Fruit fly (Drosophila melanogaster) whole organism, embryonic: ENCODE measurements around the gene mRpS10.

Experiments
- Abd-B ChIP-seq: fragments of 200-800 bp; sonication (Bioruptor generic); optimal IDR thresholded peaks from 2 replicates; lab custom pipeline; 2018; ENCODE audit warnings: missing biosample characterization, mild to moderate bottlenecking, missing genetic modification characterization, moderate library complexity
- Ada2b ChIP-seq: fragments of 200-800 bp; sonication (Bioruptor generic); IDR thresholded peaks from 2 replicates; pipeline ENCODE4 v1.3.6; 2022; ENCODE audit warnings: missing biosample characterization, missing genetic modification characterization
- Adf1 ChIP-seq: fragments of 200-800 bp; sonication (Bioruptor generic); IDR thresholded peaks from 2 replicates; pipeline ENCODE4 v1.3.6; 2022; ENCODE audit warnings: missing biosample characterization, missing genetic modification characterization
- CG11247 ChIP-seq: fragments of 200-800 bp; sonication (Bioruptor generic); IDR thresholded peaks from 2 replicates; pipeline ENCODE4 v1.3.6; 2022; ENCODE audit warnings: missing biosample characterization, missing genetic modification characterization
- CG11456 ChIP-seq: fragments of 200-800 bp; sonication (Bioruptor generic); IDR thresholded peaks from 3 replicates; pipeline ENCODE4 v1.3.6; 2022; ENCODE audit warnings: missing biosample characterization, missing genetic modification characterization
- CG12155 ChIP-seq: fragments of 200-800 bp; sonication (Bioruptor generic); optimal IDR thresholded peaks from 3 replicates; lab custom pipeline; 2016; ENCODE audit warnings: missing biosample characterization, missing genetic modification characterization
- CG13123 ChIP-seq: fragments of 200-800 bp; sonication (Bioruptor generic); optimal IDR thresholded peaks from 2 replicates; lab custom pipeline; 2016; ENCODE audit warnings: missing biosample characterization, missing genetic modification characterization
- CG13894 ChIP-seq: fragments of 200-800 bp; sonication (Bioruptor generic); optimal IDR thresholded peaks from 3 replicates; lab custom pipeline; 2018; ENCODE audit warnings: missing biosample characterization, mild to moderate bottlenecking, missing genetic modification characterization, moderate library complexity
- CG14710 ChIP-seq: fragments of 200-800 bp; sonication (Bioruptor generic); optimal IDR thresholded peaks from 3 replicates; lab custom pipeline; 2019; ENCODE audit warnings: missing biosample characterization, mild to moderate bottlenecking, missing genetic modification characterization, moderate library complexity
- CG15073 ChIP-seq: fragments of 200-800 bp; sonication (Bioruptor generic); optimal IDR thresholded peaks from 2 replicates; lab custom pipeline; 2016; ENCODE audit warnings: missing biosample characterization, missing genetic modification characterization
- CG16813 ChIP-seq: fragments of 200-800 bp; sonication (Bioruptor generic); IDR thresholded peaks from 3 replicates; pipeline ENCODE4 v1.3.6; 2022; ENCODE audit warnings: missing biosample characterization, missing genetic modification characterization; ENCODE audit not compliant: partially characterized antibody
- CG1792 ChIP-seq: fragments of 200-800 bp; sonication (Bioruptor generic); optimal IDR thresholded peaks from 2 replicates; lab custom pipeline; 2016; ENCODE audit warnings: missing biosample characterization, missing genetic modification characterization
- CG18619 ChIP-seq: fragments of 200-800 bp; sonication (Bioruptor generic); optimal IDR thresholded peaks from 3 replicates; lab custom pipeline; 2017; ENCODE audit warnings: missing biosample characterization, mild to moderate bottlenecking, missing genetic modification characterization
- CG2712 ChIP-seq: fragments of 200-800 bp; optimal IDR thresholded peaks from 3 replicates; lab custom pipeline; 2019; ENCODE audit warnings: missing biosample characterization, mild to moderate bottlenecking, missing genetic modification characterization, moderate library complexity
- CG2889 ChIP-seq: fragments of 200-800 bp; sonication (Bioruptor generic); IDR thresholded peaks from 3 replicates; pipeline ENCODE4 v1.3.6; 2022; ENCODE audit warnings: missing biosample characterization, missing genetic modification characterization
- CG30020 ChIP-seq: fragments of 200-800 bp; optimal IDR thresholded peaks from 2 replicates; lab custom pipeline; 2019; ENCODE audit warnings: missing biosample characterization, mild to moderate bottlenecking, missing genetic modification characterization, moderate library complexity
- CG31224 ChIP-seq: fragments of 200-800 bp; sonication (Bioruptor generic); IDR thresholded peaks from 2 replicates; pipeline ENCODE4 v1.3.6; 2022; ENCODE audit warnings: missing biosample characterization, missing genetic modification characterization
- CG3407 ChIP-seq: fragments of 200-800 bp; sonication (Bioruptor generic); optimal IDR thresholded peaks from 2 replicates; lab custom pipeline; 2018; ENCODE audit warnings: missing biosample characterization, mild to moderate bottlenecking, missing genetic modification characterization
- CG4282 ChIP-seq: fragments of 200-800 bp; sonication (Bioruptor generic); optimal IDR thresholded peaks from 2 replicates; lab custom pipeline; 2016; ENCODE audit warnings: missing biosample characterization, missing genetic modification characterization
- CG4424 ChIP-seq: fragments of 200-800 bp; sonication (Bioruptor generic); optimal IDR thresholded peaks from 3 replicates; lab custom pipeline; 2016; ENCODE audit warnings: missing biosample characterization, missing genetic modification characterization
- CG4820 ChIP-seq: fragments of 200-800 bp; sonication (Bioruptor generic); optimal IDR thresholded peaks from 3 replicates; lab custom pipeline; 2016; ENCODE audit warnings: missing biosample characterization, missing genetic modification characterization
- CG6654 ChIP-seq: fragments of 200-800 bp; sonication (Bioruptor generic); optimal IDR thresholded peaks from 2 replicates; lab custom pipeline; 2017; ENCODE audit warnings: missing biosample characterization, mild to moderate bottlenecking, missing genetic modification characterization
- CG7987 ChIP-seq: fragments of 200-800 bp; sonication (Bioruptor generic); optimal IDR thresholded peaks from 2 replicates; lab custom pipeline; 2018; ENCODE audit warnings: missing biosample characterization, mild to moderate bottlenecking, missing genetic modification characterization, moderate library complexity
- CG9876 ChIP-seq: fragments of 200-800 bp; sonication (Bioruptor generic); optimal IDR thresholded peaks from 2 replicates; lab custom pipeline; 2016; ENCODE audit warnings: missing biosample characterization, missing genetic modification characterization
- CTCF ChIP-seq: fragments of 200-800 bp; sonication (Bioruptor generic); optimal IDR thresholded peaks from 2 replicates; lab custom pipeline; 2017; ENCODE audit warnings: missing biosample characterization, mild to moderate bottlenecking, missing genetic modification characterization, moderate library complexity
- Camta ChIP-seq: fragments of 200-800 bp; sonication (Bioruptor generic); optimal IDR thresholded peaks from 2 replicates; lab custom pipeline; 2016; ENCODE audit warnings: missing biosample characterization, missing genetic modification characterization
- D ChIP-seq, 2 experiments: fragments of 200-800 bp in 1 of 2; fragments of >200 bp in 1 of 2; sonication (Bioruptor generic) in 1 of 2; optimal IDR thresholded peaks; 2 replicates in 1 of 2; 3 replicates in 1 of 2; lab custom pipeline; 2017; ENCODE audit warnings: mild to moderate bottlenecking in 1 of 2, missing biosample characterization in 1 of 2, missing genetic modification characterization in 1 of 2, missing genetic modification reagents in 1 of 2
- Doc3 ChIP-seq: fragments of 200-800 bp; sonication (Bioruptor generic); IDR thresholded peaks from 3 replicates; pipeline ENCODE4 v1.3.6; 2022; ENCODE audit warnings: missing biosample characterization, missing genetic modification characterization; ENCODE audit not compliant: partially characterized antibody
- Nf-YB ChIP-seq: fragments of 200-800 bp; sonication (Bioruptor generic); optimal IDR thresholded peaks from 3 replicates; lab custom pipeline; 2019; ENCODE audit warnings: missing biosample characterization, mild to moderate bottlenecking, missing genetic modification characterization, moderate library complexity
- Rx ChIP-seq: fragments of 200-800 bp; sonication (Bioruptor generic); IDR thresholded peaks from 2 replicates; pipeline ENCODE4 v1.3.6; 2022; ENCODE audit warnings: missing biosample characterization, missing genetic modification characterization
- Scr ChIP-seq: fragments of 200-800 bp; sonication (Bioruptor generic); IDR thresholded peaks from 2 replicates; pipeline ENCODE4 v1.3.6; 2022; ENCODE audit warnings: missing biosample characterization, missing genetic modification characterization; ENCODE audit not compliant: partially characterized antibody
- Tbp ChIP-seq: fragments of >200 bp; optimal IDR thresholded peaks from 2 replicates; lab custom pipeline; 2018; ENCODE audit warnings: missing biosample characterization, missing genetic modification characterization
- al ChIP-seq: fragments of 200-800 bp; sonication (Bioruptor generic); IDR thresholded peaks from 2 replicates; pipeline ENCODE4 v1.3.6; 2022; ENCODE audit warnings: missing biosample characterization, missing genetic modification characterization
- bab2 ChIP-seq: fragments of 200-800 bp; sonication (Bioruptor generic); optimal IDR thresholded peaks from 2 replicates; lab custom pipeline; 2016; ENCODE audit warnings: missing biosample characterization, missing genetic modification characterization
- cg ChIP-seq: fragments of 200-800 bp; sonication (Bioruptor generic); optimal IDR thresholded peaks from 3 replicates; lab custom pipeline; 2019; ENCODE audit warnings: missing biosample characterization, mild to moderate bottlenecking, missing genetic modification characterization, moderate library complexity
- corto ChIP-seq: fragments of 200-800 bp; sonication (Bioruptor generic); optimal IDR thresholded peaks from 2 replicates; lab custom pipeline; 2016; ENCODE audit warnings: missing biosample characterization, mild to moderate bottlenecking, missing genetic modification characterization, moderate library complexity
- croc ChIP-seq: fragments of 200-800 bp; sonication (Bioruptor generic); conservative IDR thresholded peaks from 3 replicates; pipeline ENCODE4 v1.3.6; 2022; ENCODE audit warnings: missing biosample characterization, missing genetic modification characterization
- dati ChIP-seq: fragments of 200-800 bp; sonication (Bioruptor generic); IDR thresholded peaks from 2 replicates; pipeline ENCODE4 v1.3.6; 2022; ENCODE audit warnings: missing biosample characterization, missing genetic modification characterization
- dysf ChIP-seq: fragments of 200-800 bp; sonication (Bioruptor generic); IDR thresholded peaks from 3 replicates; pipeline ENCODE4 v1.3.6; 2022; ENCODE audit warnings: missing biosample characterization, missing genetic modification characterization
- hbn ChIP-seq: fragments of 200-800 bp; sonication (Bioruptor generic); IDR thresholded peaks from 2 replicates; pipeline ENCODE4 v1.3.6; 2022; ENCODE audit warnings: missing biosample characterization, missing genetic modification characterization; ENCODE audit not compliant: partially characterized antibody
- hkb ChIP-seq, 2 experiments: fragments of 200-800 bp in 1 of 2; fragments of >200 bp in 1 of 2; sonication (Bioruptor generic) in 1 of 2; IDR thresholded peaks in 1 of 2; optimal IDR thresholded peaks in 1 of 2; 2 replicates each; pipeline versions ENCODE4 v1.3.6 to Lab custom; 2017 to 2022; ENCODE audit warnings: missing biosample characterization in 1 of 2, missing genetic modification characterization in 1 of 2
- lilli ChIP-seq: fragments of 200-800 bp; sonication (Bioruptor generic); optimal IDR thresholded peaks from 3 replicates; lab custom pipeline; 2016; ENCODE audit warnings: missing biosample characterization, missing genetic modification characterization
- otp ChIP-seq: fragments of 200-800 bp; sonication (Bioruptor generic); IDR thresholded peaks from 3 replicates; pipeline ENCODE4, ENCODE4 v1.3.6; 2022; ENCODE audit warnings: missing biosample characterization, missing genetic modification characterization
- pb ChIP-seq: fragments of 200-800 bp; sonication (Bioruptor generic); optimal IDR thresholded peaks from 3 replicates; lab custom pipeline; 2016; ENCODE audit warnings: missing biosample characterization, missing genetic modification characterization
- repo ChIP-seq: fragments of 200-800 bp; sonication (Bioruptor generic); optimal IDR thresholded peaks from 2 replicates; lab custom pipeline; 2016; ENCODE audit warnings: missing biosample characterization, missing genetic modification characterization
- run ChIP-seq: fragments of 200-800 bp; sonication (Bioruptor generic); optimal IDR thresholded peaks from 3 replicates; lab custom pipeline; 2018; ENCODE audit warnings: missing biosample characterization, mild to moderate bottlenecking, missing genetic modification characterization
- so ChIP-seq: fragments of 200-800 bp; sonication (Bioruptor generic); IDR thresholded peaks from 3 replicates; pipeline ENCODE4 v1.3.6; 2022; ENCODE audit warnings: missing biosample characterization, missing genetic modification characterization
- vnd ChIP-seq: fragments of 200-800 bp; sonication (Bioruptor generic); IDR thresholded peaks from 3 replicates; pipeline ENCODE4 v1.3.6; 2022; ENCODE audit warnings: missing biosample characterization, missing genetic modification characterization; ENCODE audit not compliant: partially characterized antibody
- vvl ChIP-seq: fragments of 200-800 bp; sonication (Bioruptor generic); IDR thresholded peaks from 2 replicates; pipeline ENCODE4 v1.3.6; 2022; ENCODE audit warnings: missing biosample characterization, missing genetic modification characterization
- wek ChIP-seq: fragments of 200-800 bp; sonication (Bioruptor generic); optimal IDR thresholded peaks from 3 replicates; lab custom pipeline; 2018; ENCODE audit warnings: missing biosample characterization, mild to moderate bottlenecking, missing genetic modification characterization, moderate library complexity

The mRpS10 gene

dm6 chr3R:15229329-15229876 lies at the start of gene mRpS10, which contains the start of gene Art3 (continued):
- peak; percentile 99 for TF ChIP-seq CG12155 (GFP tag; lab: Kevin White, UChicago)
- TF ChIP-seq CG4820 (GFP tag; lab: Kevin White, UChicago): peak; percentile 99
- TF ChIP-seq dati: peak; percentile 100
- TF ChIP-seq hbn (GFP tag; lab: Robert Waterston, UW): peak; percentile 47
- TF ChIP-seq bab2 (GFP tag; lab: Kevin White, UChicago): peak; percentile 100
- peak; percentile 100 for TF ChIP-seq vvl (GFP tag; lab: Robert Waterston, UW)
- peak; percentile 100 for TF ChIP-seq CG2712 (tag; lab: Kevin White, UChicago)
- TF ChIP-seq run (tag; lab: Kevin White, UChicago): peak; percentile 100
- TF ChIP-seq CG31224 (GFP tag; lab: Robert Waterston, UW): peak; percentile 99
- TF ChIP-seq repo: peak; percentile 100
- peak; percentile 99 for TF ChIP-seq CG14710 (tag; lab: Kevin White, UChicago)
- TF ChIP-seq pb (GFP tag; lab: Kevin White, UChicago): peak; percentile 100
- TF ChIP-seq Abd-B (GFP tag; lab: Kevin White, UChicago): peak; percentile 100
- no peak for TF ChIP-seq vnd (GFP tag; lab: Robert Waterston, UW)
- TF ChIP-seq dysf: peak; percentile 100
- peak; percentile 82 for TF ChIP-seq CTCF (GFP tag; lab: Kevin White, UChicago)
- peak; percentile 99 for TF ChIP-seq CG7987 (GFP tag; lab: Kevin White, UChicago)
- peak; percentile 98 for TF ChIP-seq wek
- TF ChIP-seq Scr (GFP tag; lab: Robert Waterston, UW): peak; percentile 40
- TF ChIP-seq so (GFP tag; lab: Robert Waterston, UW): peak; percentile 100
- no peak for TF ChIP-seq CG16813 (GFP tag; lab: Robert Waterston, UW)
- peak; percentile 96 for TF ChIP-seq CG15073 (GFP tag; lab: Kevin White, UChicago)
- peak; percentile 94 for TF ChIP-seq Nf-YB (GFP tag; lab: Kevin White, UChicago)
- TF ChIP-seq Camta (GFP tag; lab: Kevin White, UChicago): peak; percentile 100
- TF ChIP-seq otp (GFP tag; lab: Robert Waterston, UW): peak; percentile 100
- peak; percentile 100 for TF ChIP-seq Rx (GFP tag; lab: Robert Waterston, UW)
- TF ChIP-seq CG18619 (GFP tag; lab: Kevin White, UChicago): peak; percentile 100
- TF ChIP-seq hkb (optimal IDR thresholded peaks at IDR 0.05; lab: Kevin White, UChicago): peak; percentile 45
- TF ChIP-seq hkb (GFP tag; IDR thresholded peaks at IDR 0.05; lab: Robert Waterston, UW): peak; percentile 100
- peak; percentile 95 for TF ChIP-seq CG30020 (tag; lab: Kevin White, UChicago)
- no peak for TF ChIP-seq corto (GFP tag; lab: Kevin White, UChicago)
- TF ChIP-seq Tbp (GFP tag; lab: Kevin White, UChicago): no peak
- peak; percentile 99 for TF ChIP-seq CG3407 (GFP tag; lab: Kevin White, UChicago)
- peak; percentile 100 for TF ChIP-seq CG2889 (GFP tag; lab: Robert Waterston, UW)
- peak; percentile 100 for TF ChIP-seq CG1792
- TF ChIP-seq CG11456 (GFP tag; lab: Robert Waterston, UW): peak; percentile 100
- TF ChIP-seq CG9876 (GFP tag; lab: Kevin White, UChicago): peak; percentile 99
- peak; percentile 100 for TF ChIP-seq CG11247 (GFP tag; lab: Robert Waterston, UW)
- no peak for TF ChIP-seq Doc3 (GFP tag; lab: Robert Waterston, UW)
- peak; percentile 100 for TF ChIP-seq CG13123 (GFP tag; lab: Kevin White, UChicago)
- peak; percentile 98 for TF ChIP-seq CG4282 (GFP tag; lab: Kevin White, UChicago)
- peak; percentile 100 for TF ChIP-seq croc (GFP tag; lab: Robert Waterston, UW)
- peak; percentile 100 for TF ChIP-seq al (GFP tag; lab: Robert Waterston, UW)
- TF ChIP-seq lilli: peak; percentile 100
- TF ChIP-seq cg (GFP tag; lab: Kevin White, UChicago): peak; percentile 7
- TF ChIP-seq Ada2b: peak; percentile 100
- TF ChIP-seq CG13894: peak; percentile 100
- peak; percentile 95 for TF ChIP-seq Adf1 (GFP tag; lab: Robert Waterston, UW)
- TF ChIP-seq CG6654: peak; percentile 96
- TF ChIP-seq CG4424 (GFP tag; lab: Kevin White, UChicago): peak; percentile 100
- TF ChIP-seq D (optimal IDR thresholded peaks at IDR 0.05; lab: Kevin White, UChicago): no peak
- TF ChIP-seq D (GFP tag; optimal IDR thresholded peaks at IDR 0.05; lab: Kevin White, UChicago): peak; percentile 100
